Fruit fly (Drosophila melanogaster): ENCODE measurements around the gene CG13040.

- TF ChIP-seq CG8478 (optimal IDR thresholded peaks at IDR 0.05) (no peak), CTCF (optimal IDR thresholded peaks at IDR 0.05) (no peak)
Observed at dm6 chr3L:16283821-16284220, 42.7 kb downstream of the CG13040 start, which contains the start of gene CG13048.

Data from S2 (cell line).